Worm (Caenorhabditis elegans) whole organism, L4 larva: ENCODE measurements around the gene haf-1.

Experiments used
- aha-1 ChIP-seq: fragments of 150-350 bp; peaks from one replicate; lab custom pipeline; 2014; ENCODE audit warnings: missing biosample characterization, missing genetic modification characterization
- ceh-62 ChIP-seq: sonication (generic microtip); optimal IDR thresholded peaks from 2 replicates; lab custom pipeline; 2017; ENCODE audit warnings: missing biosample characterization, missing genetic modification characterization
- ces-1 ChIP-seq: fragments of 150-350 bp; sonication (generic microtip); optimal IDR thresholded peaks from 4 replicates; lab custom pipeline; 2014; ENCODE audit warnings: missing biosample characterization, missing genetic modification reagents, missing genetic modification characterization
- egl-27 ChIP-seq: sonication (generic microtip); optimal IDR thresholded peaks from 3 replicates; lab custom pipeline; 2017; ENCODE audit warnings: missing biosample characterization, missing genetic modification reagents, missing genetic modification characterization
- jun-1 ChIP-seq: fragments of 150-350 bp; optimal IDR thresholded peaks from 2 replicates; lab custom pipeline; 2014; ENCODE audit warnings: missing biosample characterization, missing genetic modification reagents, missing genetic modification characterization
- lin-13 ChIP-seq: fragments of 150-350 bp; optimal IDR thresholded peaks from 2 replicates; lab custom pipeline; 2014; ENCODE audit warnings: missing biosample characterization, missing genetic modification reagents, missing genetic modification characterization
- lin-15B ChIP-seq: fragments of 150-350 bp; sonication (generic microtip); optimal IDR thresholded peaks from 3 replicates; lab custom pipeline; 2014; ENCODE audit warnings: missing biosample characterization, missing genetic modification characterization
- mep-1 ChIP-seq: fragments of 150-350 bp; sonication (generic microtip); optimal IDR thresholded peaks from 3 replicates; lab custom pipeline; 2014; ENCODE audit warnings: missing biosample characterization, missing genetic modification characterization
- nhr-11 ChIP-seq: fragments of 150-350 bp; optimal IDR thresholded peaks from 2 replicates; lab custom pipeline; 2014; ENCODE audit warnings: missing biosample characterization, missing genetic modification characterization
- ztf-11 ChIP-seq: fragments of 150-350 bp; optimal IDR thresholded peaks from 2 replicates; lab custom pipeline; 2014; ENCODE audit warnings: missing biosample characterization, missing genetic modification characterization

ce11 chrIV:17376127-17376526, at the start of gene haf-1:
- TF ChIP-seq aha-1 (tag; lab: Kevin White, UChicago) (no peak), lin-15B (no peak), nhr-11 (tag; lab: Kevin White, UChicago) (no peak), mep-1 (tag; lab: Kevin White, UChicago) (no peak), lin-13 (GFP tag; lab: Kevin White, UChicago) (no peak), jun-1 (tag; lab: Kevin White, UChicago) (no peak), ztf-11 (tag; lab: Kevin White, UChicago) (no peak), egl-27 (no peak), ces-1 (GFP tag; lab: Kevin White, UChicago) (no peak), ceh-62 (no peak)
